Fruit fly (Drosophila melanogaster) Kc167 (cell line): Measurements from ENCODE around the gene RpS27.

Experiments used
- Myc ChIP-seq: fragments of >200 bp; optimal IDR thresholded peaks from 2 replicates; lab custom pipeline; 2017; ENCODE audit warnings: missing external identifiers
- Sin3A ChIP-seq: fragments of >200 bp; optimal IDR thresholded peaks from 2 replicates; lab custom pipeline; 2018; ENCODE audit warnings: missing external identifiers
- h ChIP-seq: fragments of >200 bp; optimal IDR thresholded peaks from 3 replicates; lab custom pipeline; 2018; ENCODE audit warnings: missing external identifiers
- insv ChIP-seq: fragments of >200 bp; optimal IDR thresholded peaks from 3 replicates; lab custom pipeline; 2018; ENCODE audit warnings: missing external identifiers

DNA sequence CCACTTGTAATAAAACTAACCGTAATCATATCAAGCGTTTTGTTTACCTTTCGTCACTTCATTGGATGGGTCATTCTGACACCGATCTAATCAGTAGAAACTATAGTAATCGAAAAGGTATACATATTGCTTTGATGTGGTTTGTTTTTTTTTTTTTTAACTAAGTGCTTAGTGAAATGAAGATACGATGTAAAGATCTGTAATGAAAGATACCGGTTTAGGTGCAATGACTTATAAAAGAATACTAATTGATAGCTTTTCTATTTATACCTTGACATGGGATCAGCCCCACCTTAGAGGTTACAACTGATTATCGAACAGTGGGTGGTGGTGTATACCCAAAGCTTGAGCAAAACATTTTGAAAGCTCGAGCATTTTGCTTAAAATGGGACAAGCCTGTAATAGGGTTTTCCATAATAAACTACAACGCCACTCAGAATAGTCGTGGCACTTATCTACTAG, 35.9 kb upstream of the RpS27 start, which contains the start of gene CG31300:
- no peak for TF ChIP-seq insv (lab: Kevin White, UChicago)
- no peak for TF ChIP-seq h (lab: Kevin White, UChicago)
- no peak for TF ChIP-seq Myc (lab: Kevin White, UChicago)
- no peak for TF ChIP-seq Sin3A (lab: Kevin White, UChicago)
